Worm (Caenorhabditis elegans): ENCODE results near the gene pqn-31.

The pqn-31 gene

DNA sequence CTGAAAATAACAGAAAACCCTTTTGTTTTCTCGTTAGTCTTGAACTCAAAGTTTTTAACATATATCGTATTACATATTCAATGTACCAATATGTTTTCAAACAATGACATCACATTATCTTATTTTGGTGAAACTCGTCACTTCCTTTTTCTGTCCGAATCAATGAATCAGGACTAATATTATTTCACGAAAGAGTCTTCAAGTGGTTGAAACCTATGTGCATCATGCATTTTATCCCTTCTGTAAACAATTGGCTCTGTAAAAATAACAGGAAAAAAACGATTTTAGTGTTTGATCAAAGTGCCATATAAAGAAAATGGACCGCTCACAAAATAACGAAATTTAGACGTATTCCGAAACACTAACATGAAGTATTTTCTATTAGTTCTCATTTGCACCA, 1.2 kb upstream of the pqn-31 start, which contains the start of gene F21C10.18:
Gene F21C10.18 (plus strand): TSS at position 301 of the 400 bp plus-strand sequence.
- TF ChIP-seq ztf-22 (GFP tag; optimal IDR thresholded peaks at IDR 0.05): no peak
- TF ChIP-seq chd-7 (tag; optimal IDR thresholded peaks at IDR 0.05): no peak
- TF ChIP-seq nhr-27 (tag; optimal IDR thresholded peaks at IDR 0.05): no peak
- no peak for TF ChIP-seq F39B2.1 (GFP tag; IDR thresholded peaks at IDR 0.05)
- TF ChIP-seq aptf-3 (GFP tag; IDR thresholded peaks at IDR 0.05): no peak
- TF ChIP-seq madf-8 (GFP tag; conservative IDR thresholded peaks at IDR 0.05): no peak
- TF ChIP-seq F52B5.7 (tag; optimal IDR thresholded peaks at IDR 0.05): no peak
- TF ChIP-seq mxl-1 (tag; optimal IDR thresholded peaks at IDR 0.05): no peak
- no peak for TF ChIP-seq ets-4 (GFP tag; optimal IDR thresholded peaks at IDR 0.05)
- TF ChIP-seq hlh-12 (tag; optimal IDR thresholded peaks at IDR 0.05): no peak
- no peak for TF ChIP-seq athp-1 (tag; optimal IDR thresholded peaks at IDR 0.05)
- TF ChIP-seq nhr-179 (tag; optimal IDR thresholded peaks at IDR 0.05): no peak
- TF ChIP-seq egrh-3 (GFP tag; IDR thresholded peaks at IDR 0.05): no peak
- no peak for TF ChIP-seq xnd-1 (tag; optimal IDR thresholded peaks at IDR 0.05)
- no peak for TF ChIP-seq B0019.2 (GFP tag; conservative IDR thresholded peaks at IDR 0.05)
- no peak for TF ChIP-seq akir-1 (GFP tag; optimal IDR thresholded peaks at IDR 0.05)

DNA sequence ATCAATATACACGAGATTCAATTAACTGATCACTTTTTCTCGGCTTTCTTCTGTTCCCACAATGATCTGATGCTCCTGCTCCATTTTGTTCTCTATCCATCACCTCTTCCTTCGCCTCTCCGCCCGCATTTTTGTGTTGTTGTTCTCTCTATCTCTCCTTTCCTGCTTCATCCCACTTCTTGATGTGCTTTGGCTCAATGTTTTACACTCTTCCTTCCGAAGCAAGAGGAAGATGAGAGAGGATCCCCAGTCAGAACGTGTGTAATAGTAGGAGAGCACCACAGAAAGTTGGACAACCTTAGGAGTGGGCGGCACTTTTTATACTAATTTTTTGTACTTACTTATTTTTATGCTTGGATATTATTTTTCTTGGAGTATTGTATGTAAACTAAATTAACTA, 2.6 kb downstream of the pqn-31 start:
- no peak for TF ChIP-seq rcor-1 (GFP tag; IDR thresholded peaks at IDR 0.05)
- TF ChIP-seq F22D6.2 (tag; optimal IDR thresholded peaks at IDR 0.05): no peak
- TF ChIP-seq mxl-1 (tag; optimal IDR thresholded peaks at IDR 0.05): no peak
- no peak for TF ChIP-seq ceh-91 (GFP tag; IDR thresholded peaks at IDR 0.05)
- no peak for TF ChIP-seq bed-1 (GFP tag; IDR thresholded peaks at IDR 0.05)
- no peak for TF ChIP-seq snpc-1.1 (tag; optimal IDR thresholded peaks at IDR 0.05; ENCODE audit: insufficient read depth)
- TF ChIP-seq pbrm-1 (GFP tag; IDR thresholded peaks at IDR 0.05): no peak
- TF ChIP-seq ztf-18 (tag; optimal IDR thresholded peaks at IDR 0.05): no peak
- TF ChIP-seq C06A6.2 (GFP tag; conservative IDR thresholded peaks at IDR 0.05): no peak
- TF ChIP-seq F23B12.7 (tag; optimal IDR thresholded peaks at IDR 0.05; ENCODE audit: insufficient read depth): no peak

DNA sequence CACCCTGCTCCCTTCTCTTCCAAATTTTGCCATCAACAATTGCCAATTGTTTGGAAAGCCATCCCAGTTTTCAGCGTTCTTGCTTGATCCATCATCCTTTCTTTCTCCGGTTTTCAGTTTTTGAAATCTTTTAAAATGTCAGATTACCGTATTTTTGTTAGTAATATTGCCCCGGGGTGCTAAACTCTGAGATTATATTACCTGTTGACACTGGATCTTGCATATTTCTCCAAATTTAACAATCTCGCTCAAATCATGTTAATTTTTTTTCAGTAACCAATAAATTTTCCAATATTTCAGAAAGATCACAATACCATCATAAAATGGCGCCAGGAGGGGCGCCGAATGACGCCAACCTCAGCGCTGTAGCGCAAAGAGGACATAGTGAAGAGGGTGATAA, 3.1 kb downstream of the pqn-31 start, which contains the start of gene F21C10.7:
Gene F21C10.7 (plus strand): TSS at position 301 of the 400 bp plus-strand sequence.
- TF ChIP-seq ccch-3 (GFP tag; optimal IDR thresholded peaks at IDR 0.05): no peak
- no peak for TF ChIP-seq unc-62 (GFP tag; optimal IDR thresholded peaks at IDR 0.05)
- no peak for TF ChIP-seq C17E4.6 (GFP tag; IDR thresholded peaks at IDR 0.05)
- no peak for TF ChIP-seq nhr-27 (tag; optimal IDR thresholded peaks at IDR 0.05)
- no peak for TF ChIP-seq lin-54 (GFP tag; optimal IDR thresholded peaks at IDR 0.05)
- TF ChIP-seq dpff-1 (tag; optimal IDR thresholded peaks at IDR 0.05): no peak
- no peak for TF ChIP-seq lin-26 (GFP tag; IDR thresholded peaks at IDR 0.05)
- no peak for TF ChIP-seq fkh-3 (tag; optimal IDR thresholded peaks at IDR 0.05)
- TF ChIP-seq F22D6.2 (tag; optimal IDR thresholded peaks at IDR 0.05): no peak
- TF ChIP-seq repo-1 (tag; optimal IDR thresholded peaks at IDR 0.05): no peak
- TF ChIP-seq ZK185.1 (tag; optimal IDR thresholded peaks at IDR 0.05; ENCODE audit: poor library complexity, severe bottlenecking): no peak
- TF ChIP-seq egl-18 (GFP tag; IDR thresholded peaks at IDR 0.05): no peak
- TF ChIP-seq ceh-79 (tag; optimal IDR thresholded peaks at IDR 0.05): no peak
- TF ChIP-seq B0336.3 (GFP tag; IDR thresholded peaks at IDR 0.05): no peak
- TF ChIP-seq Y56A3A.18 (GFP tag; IDR thresholded peaks at IDR 0.05): no peak
- no peak for TF ChIP-seq aptf-2 (GFP tag; conservative IDR thresholded peaks at IDR 0.05)
- no peak for TF ChIP-seq F10E7.11 (tag; optimal IDR thresholded peaks at IDR 0.05)
